Fruit fly (Drosophila melanogaster): ENCODE measurements around the gene CG15564.
A peak's percentile ranks its signal among the peaks of the same experiment; 100 is the strongest.

Gene CG15564

dm6 chr3R:31215830-31216229, 19.3 kb downstream of the CG15564 start, which contains the start of gene CG15561 (continued):
- no peak for TF ChIP-seq HLH4C (GFP tag; IDR thresholded peaks at IDR 0.05; ENCODE audit: partially characterized antibody)
- TF ChIP-seq CG16813 (GFP tag; IDR thresholded peaks at IDR 0.05; ENCODE audit: partially characterized antibody) = no peak
- TF ChIP-seq CG2678 (tag; optimal IDR thresholded peaks at IDR 0.05) = no peak
- TF ChIP-seq CG14710 (tag; optimal IDR thresholded peaks at IDR 0.05) = peak; percentile 51
- peak; percentile 35 for TF ChIP-seq zfh2 (GFP tag; optimal IDR thresholded peaks at IDR 0.05)
- TF ChIP-seq NC2α (GFP tag; optimal IDR thresholded peaks at IDR 0.05) = no peak
- TF ChIP-seq ssp (GFP tag; IDR thresholded peaks at IDR 0.05) = no peak
- no peak for TF ChIP-seq br (optimal IDR thresholded peaks at IDR 0.05)
- TF ChIP-seq CG32772 (GFP tag; IDR thresholded peaks at IDR 0.05) = no peak
- TF ChIP-seq zf30C (GFP tag; optimal IDR thresholded peaks at IDR 0.05) = no peak
- peak in 1 of 3 experiments; percentile 31 for TF ChIP-seq Stat92E (GFP tag; optimal IDR thresholded peaks at IDR 0.05)
- peak; percentile 78 for TF ChIP-seq Ets97D (GFP tag; optimal IDR thresholded peaks at IDR 0.05)
- TF ChIP-seq Sox102F (GFP tag; optimal IDR thresholded peaks at IDR 0.05) = no peak
- TF ChIP-seq CG9727 (GFP tag; optimal IDR thresholded peaks at IDR 0.05) = peak; percentile 37
- TF ChIP-seq CG6813 (GFP tag; optimal IDR thresholded peaks at IDR 0.05) = no peak
- TF ChIP-seq mam (GFP tag; optimal IDR thresholded peaks at IDR 0.05) = no peak
- TF ChIP-seq chif (GFP tag; optimal IDR thresholded peaks at IDR 0.05) = peak; percentile 32 to 50
- TF ChIP-seq CG4730 (GFP tag; IDR thresholded peaks at IDR 0.05) = no peak
- TF ChIP-seq H2.0 (GFP tag; IDR thresholded peaks at IDR 0.05) = no peak
- peak; percentile 30 for TF ChIP-seq Hsf (GFP tag; optimal IDR thresholded peaks at IDR 0.05)
- TF ChIP-seq Poxn (GFP tag; IDR thresholded peaks at IDR 0.05) = no peak
- peak; percentile 81 for TF ChIP-seq CG15514 (GFP tag; optimal IDR thresholded peaks at IDR 0.05)
- TF ChIP-seq Side (GFP tag; optimal IDR thresholded peaks at IDR 0.05) = peak; percentile 59
- no peak for TF ChIP-seq Elba2 (GFP tag; optimal IDR thresholded peaks at IDR 0.05)
- peak; percentile 64 for TF ChIP-seq CG30020 (tag; optimal IDR thresholded peaks at IDR 0.05)
- TF ChIP-seq repo (GFP tag; optimal IDR thresholded peaks at IDR 0.05) = no peak
- no peak for TF ChIP-seq CG14965 (GFP tag; optimal IDR thresholded peaks at IDR 0.05; ENCODE audit: borderline replicate concordance)
- no peak for TF ChIP-seq Ptx1 (GFP tag; IDR thresholded peaks at IDR 0.05)
- peak; percentile 54 for TF ChIP-seq Camta (GFP tag; optimal IDR thresholded peaks at IDR 0.05)
- TF ChIP-seq CG7928 (GFP tag; optimal IDR thresholded peaks at IDR 0.05) = peak; percentile 69
- TF ChIP-seq ato (GFP tag; IDR thresholded peaks at IDR 0.05; ENCODE audit: partially characterized antibody) = no peak
- no peak for TF ChIP-seq ara (GFP tag; IDR thresholded peaks at IDR 0.05)
- TF ChIP-seq CG10654 (GFP tag; optimal IDR thresholded peaks at IDR 0.05) = peak; percentile 42
- TF ChIP-seq Fer2 (tag; optimal IDR thresholded peaks at IDR 0.05) = no peak
- TF ChIP-seq sr (GFP tag; IDR thresholded peaks at IDR 0.05) = no peak
- peak; percentile 26 for TF ChIP-seq Antp (GFP tag; optimal IDR thresholded peaks at IDR 0.05)
- peak; percentile 38 for TF ChIP-seq CG12155 (GFP tag; optimal IDR thresholded peaks at IDR 0.05)
- no peak for TF ChIP-seq CG14667 (GFP tag; IDR thresholded peaks at IDR 0.05)
- no peak for TF ChIP-seq lab (GFP tag; optimal IDR thresholded peaks at IDR 0.05)
- no peak for TF ChIP-seq CG10462 (GFP tag; optimal IDR thresholded peaks at IDR 0.05)
- TF ChIP-seq CG4404 (GFP tag; IDR thresholded peaks at IDR 0.05) = no peak
- no peak for TF ChIP-seq E2f1 (GFP tag; IDR thresholded peaks at IDR 0.05)
- peak; percentile 33 for TF ChIP-seq CG12391 (tag; optimal IDR thresholded peaks at IDR 0.05)
- no peak; the same call in 2 of the 3 replicates for TF ChIP-seq croc (GFP tag; conservative IDR thresholded peaks at IDR 0.05)
- no peak for TF ChIP-seq CG15601 (tag; optimal IDR thresholded peaks at IDR 0.05)
- TF ChIP-seq insv (GFP tag; optimal IDR thresholded peaks at IDR 0.05) = peak in 1 of 2 experiments; percentile 31
- no peak for TF ChIP-seq tna (GFP tag; IDR thresholded peaks at IDR 0.05; ENCODE audit: partially characterized antibody)
- no peak for TF ChIP-seq CkIIα-i1 (GFP tag; IDR thresholded peaks at IDR 0.05)
- no peak for TF ChIP-seq ham (GFP tag; IDR thresholded peaks at IDR 0.05)
- TF ChIP-seq CG9797 (GFP tag; optimal IDR thresholded peaks at IDR 0.05) = peak; percentile 50
- peak; percentile 61 for TF ChIP-seq CG12659 (GFP tag; optimal IDR thresholded peaks at IDR 0.05)
- TF ChIP-seq CG6175 (GFP tag; IDR thresholded peaks at IDR 0.05) = no peak

Measured in whole organism, embryonic.